Worm (Caenorhabditis elegans): ENCODE measurements around the gene cyp-34A2.

- TF ChIP-seq nhr-237 (tag; optimal IDR thresholded peaks at IDR 0.05) (no peak), elt-1 (tag; optimal IDR thresholded peaks at IDR 0.05; ENCODE audit: borderline replicate concordance, insufficient read depth) (no peak)
Measured at ce11 chrV:15276915-15277314, 14.0 kb downstream of the cyp-34A2 start, which contains the start of gene srw-17.

Data from whole organism, mixed stage, embryonic.